Fruit fly (Drosophila melanogaster) whole organism, embryonic: ENCODE measurements around the gene Wnt6.

ENCODE experiments used
- Antp ChIP-seq: fragments of 200-800 bp; sonication (Bioruptor generic); optimal IDR thresholded peaks from 3 replicates; lab custom pipeline; 2016; ENCODE audit warnings: missing biosample characterization, missing genetic modification characterization
- BEAF-32 ChIP-seq: fragments of 200-800 bp; sonication (Bioruptor generic); optimal IDR thresholded peaks from 3 replicates; lab custom pipeline; 2017; ENCODE audit warnings: missing biosample characterization, missing genetic modification characterization, mild to moderate bottlenecking, moderate library complexity, missing genetic modification reagents
- CG10321 ChIP-seq: fragments of 200-800 bp; sonication (Bioruptor generic); IDR thresholded peaks from 2 replicates; pipeline ENCODE4 v1.3.6; 2022; ENCODE audit warnings: missing biosample characterization, missing genetic modification characterization
- CG10959 ChIP-seq: fragments of 200-800 bp; sonication (Bioruptor generic); IDR thresholded peaks from 2 replicates; pipeline ENCODE4 v1.3.6; 2022; ENCODE audit warnings: missing biosample characterization, missing genetic modification characterization
- CG12659 ChIP-seq: fragments of 200-800 bp; sonication (Bioruptor generic); optimal IDR thresholded peaks from 3 replicates; lab custom pipeline; 2017; ENCODE audit warnings: mild to moderate bottlenecking, missing biosample characterization, missing genetic modification reagents, missing genetic modification characterization
- CG13424 ChIP-seq: fragments of 200-800 bp; sonication (Bioruptor generic); optimal IDR thresholded peaks from 2 replicates; lab custom pipeline; 2019; ENCODE audit warnings: missing biosample characterization, mild to moderate bottlenecking, missing genetic modification characterization, moderate library complexity
- CG1792 ChIP-seq: fragments of 200-800 bp; sonication (Bioruptor generic); optimal IDR thresholded peaks from 2 replicates; lab custom pipeline; 2016; ENCODE audit warnings: missing biosample characterization, missing genetic modification characterization
- CG2678 ChIP-seq: fragments of 200-800 bp; sonication (Bioruptor generic); optimal IDR thresholded peaks from 3 replicates; lab custom pipeline; 2019; ENCODE audit warnings: missing biosample characterization, mild to moderate bottlenecking, missing genetic modification characterization, moderate library complexity
- CG2875 ChIP-seq: fragments of 200-800 bp; sonication (Bioruptor generic); optimal IDR thresholded peaks from 2 replicates; lab custom pipeline; 2017; ENCODE audit warnings: missing biosample characterization, mild to moderate bottlenecking, missing genetic modification characterization, missing genetic modification reagents
- CG3163 ChIP-seq: fragments of 200-800 bp; sonication (Bioruptor generic); optimal IDR thresholded peaks from 3 replicates; lab custom pipeline; 2016; ENCODE audit warnings: missing biosample characterization, missing genetic modification characterization
- CG3281 ChIP-seq: fragments of 200-800 bp; sonication (Bioruptor generic); optimal IDR thresholded peaks from 3 replicates; lab custom pipeline; 2017; ENCODE audit warnings: missing biosample characterization, mild to moderate bottlenecking, missing genetic modification characterization
- CG7786 ChIP-seq: fragments of 200-800 bp; sonication (Bioruptor generic); optimal IDR thresholded peaks from 2 replicates; lab custom pipeline; 2016; ENCODE audit warnings: missing biosample characterization, missing genetic modification characterization
- CG7963 ChIP-seq: fragments of 200-800 bp; sonication (Bioruptor generic); IDR thresholded peaks from 3 replicates; pipeline ENCODE4 v1.3.6; 2022; ENCODE audit warnings: missing biosample characterization, missing genetic modification characterization; ENCODE audit not compliant: partially characterized antibody
- CG8388 ChIP-seq: fragments of 200-800 bp; sonication (Bioruptor generic); optimal IDR thresholded peaks from 2 replicates; lab custom pipeline; 2019; ENCODE audit warnings: missing biosample characterization, mild to moderate bottlenecking, missing genetic modification characterization, moderate library complexity
- CG8765 ChIP-seq: fragments of 200-800 bp; sonication (Bioruptor generic); IDR thresholded peaks from 2 replicates; pipeline ENCODE4 v1.3.6; 2022; ENCODE audit warnings: missing biosample characterization, missing genetic modification characterization
- CG9437 ChIP-seq: fragments of 200-800 bp; sonication (Bioruptor generic); optimal IDR thresholded peaks from 2 replicates; lab custom pipeline; 2018; ENCODE audit warnings: missing biosample characterization, mild to moderate bottlenecking, missing genetic modification characterization
- CoRest ChIP-seq: fragments of 200-800 bp; sonication (Bioruptor generic); optimal IDR thresholded peaks from 3 replicates; lab custom pipeline; 2018; ENCODE audit warnings: missing biosample characterization, mild to moderate bottlenecking, missing genetic modification characterization, moderate library complexity
- D19A ChIP-seq: fragments of 200-800 bp; optimal IDR thresholded peaks from 3 replicates; lab custom pipeline; 2019; ENCODE audit warnings: missing biosample characterization, mild to moderate bottlenecking, missing genetic modification characterization, moderate library complexity
- Doc3 ChIP-seq: fragments of 200-800 bp; sonication (Bioruptor generic); IDR thresholded peaks from 3 replicates; pipeline ENCODE4 v1.3.6; 2022; ENCODE audit warnings: missing biosample characterization, missing genetic modification characterization; ENCODE audit not compliant: partially characterized antibody
- Drgx ChIP-seq: fragments of 200-800 bp; sonication (Bioruptor generic); IDR thresholded peaks from 2 replicates; pipeline ENCODE4 v1.3.6; 2022; ENCODE audit warnings: missing biosample characterization, missing genetic modification characterization
- Ets65A ChIP-seq: fragments of 200-800 bp; sonication (Bioruptor generic); peaks from one replicate; lab custom pipeline; 2016; ENCODE audit warnings: missing biosample characterization, missing genetic modification characterization
- Jarid2 ChIP-seq: fragments of 200-800 bp; sonication (Bioruptor generic); optimal IDR thresholded peaks from 3 replicates; lab custom pipeline; 2017; ENCODE audit warnings: mild to moderate bottlenecking, missing biosample characterization, missing genetic modification reagents, missing genetic modification characterization
- NC2α ChIP-seq: fragments of 200-800 bp; sonication (Bioruptor generic); optimal IDR thresholded peaks from 2 replicates; lab custom pipeline; 2016; ENCODE audit warnings: missing biosample characterization, missing genetic modification characterization
- NFAT ChIP-seq: fragments of 200-800 bp; sonication (Bioruptor generic); IDR thresholded peaks from 2 replicates; pipeline ENCODE4 v1.3.6; 2022; ENCODE audit warnings: missing biosample characterization, missing genetic modification characterization
- Nf-YC ChIP-seq: fragments of 200-800 bp; optimal IDR thresholded peaks from 3 replicates; lab custom pipeline; 2019; ENCODE audit warnings: missing biosample characterization, mild to moderate bottlenecking, missing genetic modification characterization, moderate library complexity
- Poxn ChIP-seq: fragments of 200-800 bp; sonication (Bioruptor generic); IDR thresholded peaks from 2 replicates; pipeline ENCODE4 v1.3.6; 2022; ENCODE audit warnings: missing biosample characterization, missing genetic modification characterization
- Ptx1 ChIP-seq: fragments of 200-800 bp; sonication (Bioruptor generic); IDR thresholded peaks from 2 replicates; pipeline ENCODE4 v1.3.6; 2022; ENCODE audit warnings: missing biosample characterization, missing genetic modification characterization
- Rfx ChIP-seq: fragments of 200-800 bp; sonication (Bioruptor generic); IDR thresholded peaks from 2 replicates; pipeline ENCODE4 v1.3.6; 2022; ENCODE audit warnings: missing biosample characterization, missing genetic modification characterization
- Sry-β ChIP-seq: fragments of 200-800 bp; sonication (Bioruptor generic); optimal IDR thresholded peaks from 2 replicates; lab custom pipeline; 2018; ENCODE audit warnings: missing biosample characterization, mild to moderate bottlenecking, missing genetic modification characterization, moderate library complexity
- amos ChIP-seq: fragments of 200-800 bp; sonication (Bioruptor generic); IDR thresholded peaks from 2 replicates; pipeline ENCODE4 v1.3.6; 2022; ENCODE audit warnings: missing biosample characterization, missing genetic modification characterization; ENCODE audit not compliant: partially characterized antibody
- ara ChIP-seq: fragments of 200-800 bp; sonication (Bioruptor generic); IDR thresholded peaks from 2 replicates; pipeline ENCODE4 v1.3.6; 2022; ENCODE audit warnings: missing biosample characterization, missing genetic modification characterization
- az2 ChIP-seq: fragments of 200-800 bp; sonication (Bioruptor generic); optimal IDR thresholded peaks from 3 replicates; lab custom pipeline; 2016; ENCODE audit warnings: missing biosample characterization, missing genetic modification characterization
- chn ChIP-seq: fragments of 200-800 bp; sonication (Bioruptor generic); optimal IDR thresholded peaks from 2 replicates; lab custom pipeline; 2016; ENCODE audit warnings: missing biosample characterization, missing genetic modification characterization
- ci ChIP-seq: fragments of 200-800 bp; sonication (Bioruptor generic); IDR thresholded peaks from 3 replicates; pipeline ENCODE4 v1.3.6; 2022; ENCODE audit warnings: missing biosample characterization, missing genetic modification characterization
- dan ChIP-seq: fragments of 200-800 bp; sonication (Bioruptor generic); IDR thresholded peaks from 2 replicates; pipeline ENCODE4 v1.3.6; 2022; ENCODE audit warnings: missing biosample characterization, missing genetic modification characterization
- dmrt99B ChIP-seq: fragments of 200-800 bp; sonication (Bioruptor generic); optimal IDR thresholded peaks from 2 replicates; lab custom pipeline; 2018; ENCODE audit warnings: missing biosample characterization, mild to moderate bottlenecking, missing genetic modification characterization, moderate library complexity
- exex ChIP-seq: fragments of 200-800 bp; sonication (Bioruptor generic); optimal IDR thresholded peaks from 4 replicates; lab custom pipeline; 2018; ENCODE audit warnings: missing biosample characterization, mild to moderate bottlenecking, missing genetic modification characterization, moderate library complexity
- fd96Cb ChIP-seq: fragments of 200-800 bp; sonication (Bioruptor generic); optimal IDR thresholded peaks from 2 replicates; lab custom pipeline; 2018; ENCODE audit warnings: missing biosample characterization, mild to moderate bottlenecking, missing genetic modification characterization, moderate library complexity
- fu2 ChIP-seq: fragments of 200-800 bp; sonication (Bioruptor generic); optimal IDR thresholded peaks from 2 replicates; lab custom pipeline; 2016; ENCODE audit warnings: missing biosample characterization, missing genetic modification characterization
- grau ChIP-seq: fragments of 200-800 bp; optimal IDR thresholded peaks from 3 replicates; lab custom pipeline; 2019; ENCODE audit warnings: missing biosample characterization, mild to moderate bottlenecking, missing genetic modification characterization, moderate library complexity
- gsb-n ChIP-seq: fragments of 200-800 bp; sonication (Bioruptor generic); optimal IDR thresholded peaks from 3 replicates; lab custom pipeline; 2018; ENCODE audit warnings: missing biosample characterization, mild to moderate bottlenecking, missing genetic modification characterization
- ind ChIP-seq: fragments of 200-800 bp; sonication (Bioruptor generic); optimal IDR thresholded peaks from 3 replicates; lab custom pipeline; 2016; ENCODE audit warnings: missing biosample characterization, missing genetic modification characterization
- lbe ChIP-seq: fragments of 200-800 bp; sonication (Bioruptor generic); optimal IDR thresholded peaks from 2 replicates; lab custom pipeline; 2016; ENCODE audit warnings: missing biosample characterization, mild to moderate bottlenecking, missing genetic modification characterization
- phol ChIP-seq: fragments of 200-800 bp; sonication (Bioruptor generic); optimal IDR thresholded peaks from 3 replicates; lab custom pipeline; 2018; ENCODE audit warnings: missing biosample characterization, mild to moderate bottlenecking, missing genetic modification characterization, moderate library complexity
- prd ChIP-seq, 3 experiments: fragments of >200 bp in 2 of 3; fragments of 200-800 bp in 1 of 3; sonication (Bioruptor generic) in 1 of 3; optimal IDR thresholded peaks in 2 of 3; IDR thresholded peaks in 1 of 3; 2 replicates in 2 of 3; 3 replicates in 1 of 3; pipeline versions ENCODE4 v1.3.6 to Lab custom; 2017 to 2022; ENCODE audit warnings: missing biosample characterization in 1 of 3, missing genetic modification characterization in 1 of 3
- row ChIP-seq: fragments of 200-800 bp; sonication (Bioruptor generic); IDR thresholded peaks from 3 replicates; pipeline ENCODE4 v1.3.6; 2022; ENCODE audit warnings: missing biosample characterization, missing genetic modification characterization
- run ChIP-seq: fragments of 200-800 bp; sonication (Bioruptor generic); optimal IDR thresholded peaks from 3 replicates; lab custom pipeline; 2018; ENCODE audit warnings: missing biosample characterization, mild to moderate bottlenecking, missing genetic modification characterization
- scrt ChIP-seq: fragments of 200-800 bp; sonication (Bioruptor generic); optimal IDR thresholded peaks from 2 replicates; lab custom pipeline; 2018; ENCODE audit warnings: missing biosample characterization, mild to moderate bottlenecking, missing genetic modification characterization, moderate library complexity
- sr ChIP-seq: fragments of 200-800 bp; sonication (Bioruptor generic); IDR thresholded peaks from 3 replicates; pipeline ENCODE4 v1.3.6; 2022; ENCODE audit warnings: missing biosample characterization, missing genetic modification characterization
- vvl ChIP-seq: fragments of 200-800 bp; sonication (Bioruptor generic); IDR thresholded peaks from 2 replicates; pipeline ENCODE4 v1.3.6; 2022; ENCODE audit warnings: missing biosample characterization, missing genetic modification characterization

The Wnt6 gene

DNA sequence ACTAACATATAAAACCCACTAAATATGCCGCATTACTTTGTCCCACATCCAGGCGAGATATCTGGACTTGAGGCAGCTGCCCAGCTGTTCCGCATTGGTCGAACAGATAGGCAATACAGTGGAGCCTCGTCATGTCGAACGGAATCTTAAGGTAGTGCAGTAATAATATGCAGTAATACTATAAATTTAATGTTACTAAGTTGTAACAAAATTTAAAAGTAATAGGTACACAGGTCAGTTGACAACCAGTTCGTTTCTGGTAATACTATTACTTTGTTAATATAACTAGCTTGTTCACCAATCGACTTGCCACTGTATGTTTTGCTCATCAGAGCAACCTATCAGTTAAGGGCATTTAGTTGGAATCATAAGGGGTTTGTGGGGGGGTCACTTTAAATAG, 38.5 kb upstream of the Wnt6 start:
- TF ChIP-seq Poxn (no peak), az2 (GFP tag; lab: Kevin White, UChicago) (peak; percentile 4), lbe (GFP tag; lab: Kevin White, UChicago) (no peak), CG3281 (GFP tag; lab: Kevin White, UChicago) (no peak), Ptx1 (GFP tag; lab: Robert Waterston, UW) (no peak), BEAF-32 (no peak), fu2 (GFP tag; lab: Kevin White, UChicago) (no peak), CG9437 (GFP tag; lab: Kevin White, UChicago) (no peak), Rfx (GFP tag; lab: Robert Waterston, UW) (no peak), Jarid2 (GFP tag; lab: Kevin White, UChicago) (no peak), CG10959 (GFP tag; lab: Robert Waterston, UW) (peak; percentile 42; the same call in 1 of the 2 replicates), CG12659 (no peak), CoRest (tag; lab: Kevin White, UChicago) (peak; percentile 10), scrt (GFP tag; lab: Kevin White, UChicago) (no peak), exex (tag; lab: Kevin White, UChicago) (no peak), dan (GFP tag; lab: Robert Waterston, UW) (peak; percentile 9; the same call in 1 of the 2 replicates), dmrt99B (tag; lab: Kevin White, UChicago) (peak; percentile 55), Doc3 (GFP tag; lab: Robert Waterston, UW) (no peak), phol (tag; lab: Kevin White, UChicago) (peak; percentile 58), grau (peak; percentile 84), row (peak; percentile 70), CG8765 (GFP tag; lab: Robert Waterston, UW) (no peak), gsb-n (tag; lab: Kevin White, UChicago) (no peak), NC2α (GFP tag; lab: Kevin White, UChicago) (no peak), ara (peak; percentile 32; the same call in 1 of the 2 replicates), CG2875 (GFP tag; lab: Kevin White, UChicago) (peak; percentile 6), CG8388 (GFP tag; lab: Kevin White, UChicago) (peak; percentile 66), ci (GFP tag; lab: Robert Waterston, UW) (peak; percentile 30; the same call in 1 of the 3 replicates), fd96Cb (tag; lab: Kevin White, UChicago) (peak; percentile 55), vvl (GFP tag; lab: Robert Waterston, UW) (no peak), NFAT (GFP tag; lab: Robert Waterston, UW) (no peak), CG1792 (GFP tag; lab: Kevin White, UChicago) (no peak), sr (GFP tag; lab: Robert Waterston, UW) (no peak), CG10321 (GFP tag; lab: Robert Waterston, UW) (no peak), CG2678 (peak; percentile 51), prd (optimal IDR thresholded peaks at IDR 0.05; lab: Kevin White, UChicago) (no peak), prd (GFP tag; IDR thresholded peaks at IDR 0.05; lab: Robert Waterston, UW) (peak; percentile 71; the same call in 2 of the 3 replicates), Sry-β (GFP tag; lab: Kevin White, UChicago) (no peak), CG7963 (GFP tag; lab: Robert Waterston, UW) (no peak), CG7786 (GFP tag; lab: Kevin White, UChicago) (no peak), chn (GFP tag; lab: Kevin White, UChicago) (peak; percentile 50), Antp (GFP tag; lab: Kevin White, UChicago) (no peak), Drgx (GFP tag; lab: Robert Waterston, UW) (no peak), CG13424 (tag; lab: Kevin White, UChicago) (peak; percentile 38), D19A (tag; lab: Kevin White, UChicago) (peak; percentile 36), Ets65A (GFP tag; lab: Kevin White, UChicago) (peak; percentile 0), amos (GFP tag; lab: Robert Waterston, UW) (no peak), CG3163 (GFP tag; lab: Kevin White, UChicago) (no peak), run (tag; lab: Kevin White, UChicago) (no peak), ind (peak; percentile 22), Nf-YC (tag; lab: Kevin White, UChicago) (peak; percentile 33)
